Fruit fly (Drosophila melanogaster) whole organism, adult: Measurements from ENCODE around the gene Ccdc85.

Experiments used
- CG11617 ChIP-seq: fragments of 200-800 bp; sonication (Bioruptor generic); optimal IDR thresholded peaks from 2 replicates; lab custom pipeline; 2017; ENCODE audit warnings: mild to moderate bottlenecking, missing biosample characterization, missing genetic modification reagents, missing genetic modification characterization
- CG12768 ChIP-seq: fragments of 200-800 bp; sonication (Bioruptor generic); optimal IDR thresholded peaks from 2 replicates; lab custom pipeline; 2017; ENCODE audit warnings: missing biosample characterization, missing genetic modification characterization, mild to moderate bottlenecking, moderate library complexity, missing genetic modification reagents
- CG14711 ChIP-seq: fragments of 200-800 bp; sonication (Bioruptor generic); optimal IDR thresholded peaks from 2 replicates; lab custom pipeline; 2018; ENCODE audit warnings: missing biosample characterization, mild to moderate bottlenecking, missing genetic modification characterization, moderate library complexity
- CG1620 ChIP-seq: fragments of 200-800 bp; sonication (Bioruptor generic); optimal IDR thresholded peaks from 2 replicates; lab custom pipeline; 2016; ENCODE audit warnings: missing biosample characterization, missing genetic modification characterization
- CG33017 ChIP-seq: fragments of 200-800 bp; sonication (Bioruptor generic); optimal IDR thresholded peaks from 2 replicates; lab custom pipeline; 2018; ENCODE audit warnings: missing biosample characterization, mild to moderate bottlenecking, missing genetic modification characterization, moderate library complexity
- CG5204 ChIP-seq: fragments of 200-800 bp; sonication (Bioruptor generic); optimal IDR thresholded peaks from 2 replicates; lab custom pipeline; 2016; ENCODE audit warnings: missing biosample characterization, missing genetic modification characterization
- CG7045 ChIP-seq: fragments of 200-800 bp; sonication (Bioruptor generic); optimal IDR thresholded peaks from 2 replicates; lab custom pipeline; 2017; ENCODE audit warnings: missing biosample characterization, mild to moderate bottlenecking, missing genetic modification characterization
- CG7101 ChIP-seq: fragments of 200-800 bp; sonication (Bioruptor generic); optimal IDR thresholded peaks from 2 replicates; lab custom pipeline; 2018; ENCODE audit warnings: missing biosample characterization, mild to moderate bottlenecking, missing genetic modification characterization, moderate library complexity
- Clk ChIP-seq: fragments of 200-800 bp; sonication (Bioruptor generic); optimal IDR thresholded peaks from 2 replicates; lab custom pipeline; 2017; ENCODE audit warnings: missing biosample characterization, missing genetic modification characterization
- Crg-1 ChIP-seq: fragments of 200-800 bp; sonication (Bioruptor generic); optimal IDR thresholded peaks from 2 replicates; lab custom pipeline; 2016; ENCODE audit warnings: missing biosample characterization, missing genetic modification characterization
- Hr96 ChIP-seq: fragments of 200-800 bp; sonication (Bioruptor generic); optimal IDR thresholded peaks from 2 replicates; lab custom pipeline; 2016; ENCODE audit warnings: missing biosample characterization, missing genetic modification characterization
- Mnt ChIP-seq: fragments of 200-800 bp; sonication (Bioruptor generic); optimal IDR thresholded peaks from 2 replicates; lab custom pipeline; 2016; ENCODE audit warnings: missing biosample characterization, mild to moderate bottlenecking, missing genetic modification characterization
- bab1 ChIP-seq: fragments of 200-800 bp; sonication (Bioruptor generic); optimal IDR thresholded peaks from 3 replicates; lab custom pipeline; 2019; ENCODE audit warnings: missing biosample characterization, mild to moderate bottlenecking, missing genetic modification characterization, moderate library complexity
- cic ChIP-seq: fragments of 200-800 bp; sonication (Bioruptor generic); optimal IDR thresholded peaks from 2 replicates; lab custom pipeline; 2017; ENCODE audit warnings: missing biosample characterization, mild to moderate bottlenecking, missing genetic modification characterization, moderate library complexity
- cnc ChIP-seq, 2 experiments: fragments of >200 bp; optimal IDR thresholded peaks; 2 replicates each; lab custom pipeline; 2017
- kay ChIP-seq: fragments of 200-800 bp; sonication (Bioruptor generic); peaks from one replicate; lab custom pipeline; 2016; ENCODE audit warnings: missing biosample characterization, missing genetic modification characterization, borderline replicate concordance
- ovo ChIP-seq: fragments of 200-800 bp; sonication (Bioruptor generic); optimal IDR thresholded peaks from 2 replicates; lab custom pipeline; 2016; ENCODE audit warnings: missing biosample characterization, missing genetic modification characterization
- pad ChIP-seq: fragments of 200-800 bp; sonication (Bioruptor generic); optimal IDR thresholded peaks from 3 replicates; lab custom pipeline; 2017; ENCODE audit warnings: missing biosample characterization, missing genetic modification characterization, mild to moderate bottlenecking, moderate library complexity, missing genetic modification reagents
- tj ChIP-seq: fragments of 200-800 bp; sonication (Bioruptor generic); optimal IDR thresholded peaks from 3 replicates; lab custom pipeline; 2017; ENCODE audit warnings: missing biosample characterization, mild to moderate bottlenecking, missing genetic modification characterization, moderate library complexity
- toe ChIP-seq: fragments of 200-800 bp; sonication (Bioruptor generic); optimal IDR thresholded peaks from 2 replicates; lab custom pipeline; 2016; ENCODE audit warnings: missing biosample characterization, missing genetic modification characterization

Ccdc85 gene

DNA sequence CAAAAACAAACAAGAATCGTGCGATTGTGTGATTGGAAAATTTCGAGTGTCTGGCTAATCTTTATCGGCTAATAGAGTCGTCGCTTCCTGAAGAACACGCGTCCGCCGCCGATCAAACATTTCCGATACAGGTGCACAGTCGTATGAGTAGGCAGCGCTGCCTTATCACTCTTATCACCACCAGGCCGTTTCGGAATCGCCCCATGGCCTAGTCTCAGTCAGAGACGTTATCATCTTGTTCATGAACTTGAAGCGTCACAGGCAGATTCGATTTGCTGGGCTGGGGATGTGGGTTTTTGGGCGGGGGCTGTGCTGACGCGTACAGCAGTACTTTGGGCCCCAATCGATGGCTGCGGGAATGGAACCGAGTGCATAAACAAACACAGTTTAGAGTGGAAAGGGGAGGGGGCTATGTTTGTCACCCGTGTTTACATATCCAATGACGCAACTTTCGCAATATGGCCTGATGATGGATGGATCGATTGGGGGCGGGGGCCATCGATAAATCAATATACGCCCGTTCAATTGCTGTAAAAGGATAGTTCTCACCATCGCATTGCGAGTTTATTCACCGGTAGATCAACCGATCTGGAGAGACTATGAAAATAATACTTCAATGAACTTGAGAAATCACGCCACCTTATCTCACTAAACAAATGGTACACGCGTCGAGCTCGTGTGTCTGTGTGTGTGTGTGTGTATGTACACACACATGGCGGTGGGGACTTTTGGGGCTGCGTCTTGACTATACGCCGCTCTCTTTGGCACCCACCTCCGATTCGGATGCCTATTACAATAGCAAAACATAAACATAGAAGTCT, 59.1 kb downstream of the Ccdc85 start:
- TF ChIP-seq tj (no peak), bab1 (GFP tag; lab: Kevin White, UChicago) (peak; percentile 38), toe (GFP tag; lab: Kevin White, UChicago) (no peak), CG14711 (tag; lab: Kevin White, UChicago) (no peak), CG12768 (GFP tag; lab: Kevin White, UChicago) (peak; percentile 65), Mnt (GFP tag; lab: Kevin White, UChicago) (no peak), CG11617 (peak; percentile 20), ovo (GFP tag; lab: Kevin White, UChicago) (peak; percentile 70), CG5204 (GFP tag; lab: Kevin White, UChicago) (peak; percentile 28), Clk (GFP tag; lab: Kevin White, UChicago) (peak; percentile 34), CG7101 (tag; lab: Kevin White, UChicago) (peak; percentile 27), kay (GFP tag; lab: Kevin White, UChicago) (peak; percentile 74), cic (GFP tag; lab: Kevin White, UChicago) (peak; percentile 67), CG33017 (no peak), Crg-1 (GFP tag; lab: Kevin White, UChicago) (peak; percentile 59), CG7045 (GFP tag; lab: Kevin White, UChicago) (peak; percentile 66), cnc (optimal IDR thresholded peaks at IDR 0.05; lab: Kevin White, UChicago) (no peak), pad (GFP tag; lab: Kevin White, UChicago) (peak; percentile 48), Hr96 (GFP tag; lab: Kevin White, UChicago) (peak; percentile 49), CG1620 (peak; percentile 39)

DNA sequence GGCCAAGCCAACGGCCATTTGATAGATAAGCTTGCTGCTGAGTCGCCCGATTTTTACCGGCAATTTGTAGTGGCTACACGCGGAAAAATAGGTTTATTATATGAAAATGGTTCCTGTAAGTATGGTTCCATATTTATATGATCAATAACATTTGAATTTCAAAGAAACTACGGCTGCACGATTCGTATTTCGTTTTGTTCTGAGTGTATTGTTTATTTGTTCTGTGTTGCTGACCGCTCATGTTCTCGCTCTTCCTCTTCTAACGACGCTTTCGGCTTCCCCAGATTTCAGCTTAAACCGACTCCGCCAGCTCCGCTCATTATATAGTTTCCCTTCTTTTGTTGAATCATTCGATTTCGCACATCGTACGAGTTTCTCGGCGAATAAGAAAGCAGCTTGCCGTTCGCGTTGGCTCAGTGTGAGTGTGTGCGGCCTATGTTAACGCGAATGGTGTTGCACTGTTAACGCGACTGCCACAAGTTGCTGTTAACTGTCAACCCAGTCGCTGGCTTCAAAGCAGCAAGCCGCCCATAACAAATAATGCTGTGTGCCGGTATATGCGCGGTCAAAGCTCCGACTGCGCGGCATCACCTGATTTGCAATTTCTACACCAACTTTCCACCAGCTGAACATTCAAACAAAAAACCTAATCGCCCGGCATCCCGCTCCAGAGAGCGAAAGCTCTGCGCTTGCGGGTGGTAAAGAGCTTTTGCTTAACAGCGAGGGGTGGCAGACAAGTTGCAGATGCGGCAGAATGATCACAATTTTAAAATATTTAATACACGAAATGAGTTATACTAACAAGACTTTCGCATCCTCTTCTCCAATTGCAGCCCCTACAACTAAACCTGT, 59.9 kb downstream of the Ccdc85 start:
- no peak for TF ChIP-seq cnc (optimal IDR thresholded peaks at IDR 0.05; lab: Kevin White, UChicago)
- peak; percentile 37 for TF ChIP-seq pad (GFP tag; lab: Kevin White, UChicago)
- TF ChIP-seq tj, result peak; percentile 76
- peak; percentile 50 for TF ChIP-seq CG33017
- peak; percentile 71 for TF ChIP-seq CG12768 (GFP tag; lab: Kevin White, UChicago)
- no peak for TF ChIP-seq CG11617
- TF ChIP-seq Clk (GFP tag; lab: Kevin White, UChicago), result no peak
- peak; percentile 57 for TF ChIP-seq CG7045 (GFP tag; lab: Kevin White, UChicago)
- peak; percentile 54 for TF ChIP-seq cic (GFP tag; lab: Kevin White, UChicago)
- TF ChIP-seq CG5204 (GFP tag; lab: Kevin White, UChicago), result no peak
- peak; percentile 81 for TF ChIP-seq bab1 (GFP tag; lab: Kevin White, UChicago)
- TF ChIP-seq CG14711 (tag; lab: Kevin White, UChicago), result peak; percentile 29
- no peak for TF ChIP-seq ovo (GFP tag; lab: Kevin White, UChicago)
- TF ChIP-seq Crg-1 (GFP tag; lab: Kevin White, UChicago), result peak; percentile 12
- TF ChIP-seq CG7101 (tag; lab: Kevin White, UChicago), result no peak
- peak; percentile 74 for TF ChIP-seq kay (GFP tag; lab: Kevin White, UChicago)
- TF ChIP-seq Hr96 (GFP tag; lab: Kevin White, UChicago), result no peak
- peak; percentile 23 for TF ChIP-seq CG1620
- no peak for TF ChIP-seq Mnt (GFP tag; lab: Kevin White, UChicago)
- no peak for TF ChIP-seq toe (GFP tag; lab: Kevin White, UChicago)

DNA sequence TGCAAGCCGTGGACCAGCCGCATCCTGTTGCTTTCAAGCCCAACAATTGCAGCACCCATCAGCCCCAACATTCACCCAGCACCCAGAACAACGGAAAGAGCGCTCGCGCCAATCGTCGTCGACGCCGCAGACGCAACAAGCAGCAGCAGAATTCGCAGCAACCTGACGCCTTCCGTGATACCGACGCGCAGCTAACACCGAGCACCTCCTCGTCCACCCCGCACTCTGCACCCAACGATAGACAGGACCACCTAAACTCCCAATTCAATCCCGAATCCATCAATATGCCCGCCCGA, 60.5 kb downstream of the Ccdc85 start:
- TF ChIP-seq CG1620 (no peak), CG12768 (GFP tag; lab: Kevin White, UChicago) (no peak), CG11617 (no peak), cic (GFP tag; lab: Kevin White, UChicago) (no peak), CG33017 (no peak), Clk (GFP tag; lab: Kevin White, UChicago) (no peak), bab1 (GFP tag; lab: Kevin White, UChicago) (no peak), tj (no peak), CG7101 (tag; lab: Kevin White, UChicago) (no peak), cnc (optimal IDR thresholded peaks at IDR 0.05; lab: Kevin White, UChicago) (no peak), toe (GFP tag; lab: Kevin White, UChicago) (no peak), CG14711 (tag; lab: Kevin White, UChicago) (no peak), ovo (GFP tag; lab: Kevin White, UChicago) (no peak), CG7045 (GFP tag; lab: Kevin White, UChicago) (no peak), Mnt (GFP tag; lab: Kevin White, UChicago) (no peak), pad (GFP tag; lab: Kevin White, UChicago) (no peak), CG5204 (GFP tag; lab: Kevin White, UChicago) (no peak), kay (GFP tag; lab: Kevin White, UChicago) (no peak), Crg-1 (GFP tag; lab: Kevin White, UChicago) (no peak), Hr96 (GFP tag; lab: Kevin White, UChicago) (no peak)
